Worm (Caenorhabditis elegans) whole organism, L3 larva: ENCODE measurements around the gene erfa-3.

ENCODE experiments used
- R02D3.7 ChIP-seq: fragments of 150-350 bp; optimal IDR thresholded peaks from 2 replicates; lab custom pipeline; 2014; ENCODE audit warnings: missing biosample characterization, missing genetic modification characterization
- aly-2 ChIP-seq: fragments of 150-350 bp; optimal IDR thresholded peaks from 2 replicates; lab custom pipeline; 2014; ENCODE audit warnings: missing biosample characterization, missing genetic modification characterization
- ama-1 ChIP-seq: fragments of 150-350 bp; optimal IDR thresholded peaks from 2 replicates; lab custom pipeline; 2018
- ceh-16 ChIP-seq: sonication (generic microtip); optimal IDR thresholded peaks from 2 replicates; lab custom pipeline; 2017; ENCODE audit warnings: missing biosample characterization, missing genetic modification characterization
- ceh-28 ChIP-seq: fragments of 150-350 bp; optimal IDR thresholded peaks from 2 replicates; lab custom pipeline; 2014; ENCODE audit warnings: missing biosample characterization, missing genetic modification reagents, missing genetic modification characterization
- ceh-82 ChIP-seq: fragments of 150-350 bp; optimal IDR thresholded peaks from 2 replicates; lab custom pipeline; 2014; ENCODE audit warnings: missing biosample characterization, missing genetic modification characterization
- ceh-9 ChIP-seq: sonication (generic microtip); optimal IDR thresholded peaks from 2 replicates; lab custom pipeline; 2018; ENCODE audit warnings: missing biosample characterization, missing genetic modification characterization
- daf-12 ChIP-seq: fragments of 150-350 bp; optimal IDR thresholded peaks from 2 replicates; lab custom pipeline; 2014; ENCODE audit warnings: missing biosample characterization, missing genetic modification reagents, missing genetic modification characterization
- egl-27 ChIP-seq: sonication (generic microtip); optimal IDR thresholded peaks from 4 replicates; lab custom pipeline; 2017; ENCODE audit warnings: missing biosample characterization, missing genetic modification reagents, missing genetic modification characterization
- egl-5 ChIP-seq: fragments of 150-350 bp; optimal IDR thresholded peaks from 2 replicates; lab custom pipeline; 2017; ENCODE audit warnings: missing biosample characterization, missing genetic modification reagents, missing genetic modification characterization, inconsistent platforms
- elt-1 ChIP-seq: fragments of 150-350 bp; optimal IDR thresholded peaks from 2 replicates; lab custom pipeline; 2014; ENCODE audit warnings: missing biosample characterization, missing genetic modification characterization
- elt-2 ChIP-seq: sonication (generic microtip); optimal IDR thresholded peaks from 2 replicates; lab custom pipeline; 2016; ENCODE audit warnings: missing genetic modification reagents, mild to moderate bottlenecking, missing genetic modification characterization, missing compliant biosample characterization
- elt-3 ChIP-seq, 3 experiments: fragments of 150-350 bp in 1 of 3; sonication (generic microtip) in 2 of 3; optimal IDR thresholded peaks; 2 replicates in 2 of 3; 4 replicates in 1 of 3; lab custom pipeline; 2014 to 2017; ENCODE audit warnings: missing biosample characterization in 3 of 3, missing genetic modification characterization in 3 of 3
- eor-1 ChIP-seq, 2 experiments: fragments of 150-350 bp; optimal IDR thresholded peaks; 2 replicates each; lab custom pipeline; 2014 to 2018; ENCODE audit warnings: missing biosample characterization in 2 of 2, missing genetic modification characterization in 2 of 2
- fkh-10 ChIP-seq: sonication (generic microtip); optimal IDR thresholded peaks from 2 replicates; lab custom pipeline; 2017; ENCODE audit warnings: missing biosample characterization, missing genetic modification reagents, missing genetic modification characterization
- fos-1 ChIP-seq: fragments of 150-350 bp; optimal IDR thresholded peaks from 2 replicates; lab custom pipeline; 2014; ENCODE audit warnings: missing biosample characterization, missing genetic modification characterization
- hmg-11 ChIP-seq: sonication (generic microtip); optimal IDR thresholded peaks from 2 replicates; lab custom pipeline; 2016; ENCODE audit warnings: missing genetic modification characterization, missing compliant biosample characterization
- jun-1 ChIP-seq: fragments of 150-350 bp; optimal IDR thresholded peaks from 2 replicates; lab custom pipeline; 2014; ENCODE audit warnings: missing biosample characterization, missing genetic modification reagents, missing genetic modification characterization
- lin-15B ChIP-seq: fragments of 150-350 bp; optimal IDR thresholded peaks from 2 replicates; lab custom pipeline; 2014; ENCODE audit warnings: missing biosample characterization, missing genetic modification characterization
- lin-39 ChIP-seq: fragments of 150-350 bp; optimal IDR thresholded peaks from 2 replicates; lab custom pipeline; 2018; ENCODE audit warnings: missing biosample characterization, missing genetic modification reagents, missing genetic modification characterization
- lsy-12 ChIP-seq: sonication (generic microtip); optimal IDR thresholded peaks from 2 replicates; lab custom pipeline; 2016; ENCODE audit warnings: mild to moderate bottlenecking, missing genetic modification characterization, missing compliant biosample characterization
- mdl-1 ChIP-seq: fragments of 150-350 bp; optimal IDR thresholded peaks from 2 replicates; lab custom pipeline; 2014; ENCODE audit warnings: missing biosample characterization, missing genetic modification characterization
- mml-1 ChIP-seq: fragments of 150-350 bp; sonication (generic microtip); optimal IDR thresholded peaks from 3 replicates; lab custom pipeline; 2014; ENCODE audit warnings: missing biosample characterization, missing genetic modification characterization
- nfya-1 ChIP-seq: sonication (generic microtip); optimal IDR thresholded peaks from 2 replicates; lab custom pipeline; 2017; ENCODE audit warnings: missing genetic modification characterization, mild to moderate bottlenecking, missing compliant biosample characterization, antibody characterized with exemption, moderate library complexity; ENCODE audit not compliant: insufficient read depth
- nhr-11 ChIP-seq: fragments of 150-350 bp; optimal IDR thresholded peaks from 2 replicates; lab custom pipeline; 2014; ENCODE audit warnings: missing biosample characterization, missing genetic modification characterization
- nhr-23 ChIP-seq: fragments of 150-350 bp; optimal IDR thresholded peaks from 2 replicates; lab custom pipeline; 2014; ENCODE audit warnings: missing biosample characterization, missing genetic modification reagents, missing genetic modification characterization
- nhr-237 ChIP-seq: fragments of 150-350 bp; optimal IDR thresholded peaks from 2 replicates; lab custom pipeline; 2014; ENCODE audit warnings: missing biosample characterization, missing genetic modification characterization
- nhr-25 ChIP-seq: sonication (generic microtip); optimal IDR thresholded peaks from 2 replicates; lab custom pipeline; 2017; ENCODE audit warnings: missing biosample characterization, missing genetic modification characterization
- nhr-28 ChIP-seq: fragments of 150-350 bp; optimal IDR thresholded peaks from 2 replicates; lab custom pipeline; 2014; ENCODE audit warnings: missing biosample characterization, missing genetic modification characterization
- nhr-43 ChIP-seq: sonication (generic microtip); optimal IDR thresholded peaks from 2 replicates; lab custom pipeline; 2016; ENCODE audit warnings: mild to moderate bottlenecking, missing genetic modification characterization, missing compliant biosample characterization; ENCODE audit not compliant: poor library complexity, severe bottlenecking
- nhr-76 ChIP-seq: fragments of 150-350 bp; sonication (generic microtip); optimal IDR thresholded peaks from 5 replicates; lab custom pipeline; 2014; ENCODE audit warnings: missing biosample characterization, missing genetic modification characterization
- nhr-77 ChIP-seq: fragments of 150-350 bp; optimal IDR thresholded peaks from 2 replicates; lab custom pipeline; 2014; ENCODE audit warnings: missing biosample characterization, missing genetic modification characterization
- pha-4 ChIP-seq: fragments of 150-350 bp; optimal IDR thresholded peaks from 2 replicates; lab custom pipeline; 2014; ENCODE audit warnings: missing biosample characterization, missing genetic modification reagents, missing genetic modification characterization
- pqm-1 ChIP-seq: fragments of 150-350 bp; optimal IDR thresholded peaks from 2 replicates; lab custom pipeline; 2017; ENCODE audit warnings: missing biosample characterization, missing genetic modification characterization, inconsistent platforms
- sea-2 ChIP-seq: fragments of 150-350 bp; sonication (generic microtip); optimal IDR thresholded peaks from 4 replicates; lab custom pipeline; 2014; ENCODE audit warnings: missing biosample characterization, missing genetic modification reagents, missing genetic modification characterization
- skn-1 ChIP-seq: fragments of 150-350 bp; optimal IDR thresholded peaks from 2 replicates; lab custom pipeline; 2014; ENCODE audit warnings: missing biosample characterization, missing genetic modification characterization
- snpc-4 ChIP-seq: fragments of 150-350 bp; optimal IDR thresholded peaks from 2 replicates; lab custom pipeline; 2014; ENCODE audit warnings: missing biosample characterization, missing genetic modification characterization
- tbx-2 ChIP-seq: sonication (generic microtip); optimal IDR thresholded peaks from 2 replicates; lab custom pipeline; 2016; ENCODE audit warnings: mild to moderate bottlenecking, missing genetic modification characterization, missing compliant biosample characterization
- unc-39 ChIP-seq: sonication (generic microtip); optimal IDR thresholded peaks from 4 replicates; lab custom pipeline; 2017; ENCODE audit warnings: missing biosample characterization, missing genetic modification characterization
- unc-62 ChIP-seq: fragments of 150-350 bp; sonication (generic microtip); optimal IDR thresholded peaks from 4 replicates; lab custom pipeline; 2014; ENCODE audit warnings: missing biosample characterization, missing genetic modification reagents, missing genetic modification characterization
- zag-1 ChIP-seq: fragments of 150-350 bp; optimal IDR thresholded peaks from 2 replicates; lab custom pipeline; 2014; ENCODE audit warnings: missing biosample characterization, missing genetic modification characterization
- ztf-11 ChIP-seq: fragments of 150-350 bp; optimal IDR thresholded peaks from 2 replicates; lab custom pipeline; 2014; ENCODE audit warnings: missing biosample characterization, missing genetic modification characterization
- ztf-4 ChIP-seq: fragments of 150-350 bp; optimal IDR thresholded peaks from 2 replicates; lab custom pipeline; 2014; ENCODE audit warnings: missing biosample characterization, missing genetic modification characterization

erfa-3 gene

ce11 chrV:11080345-11081102, 32.4 kb downstream of the erfa-3 start, which contains the start of gene act-1:
TSS of gene act-1 (plus strand) at chrV:11081052.
- TF ChIP-seq ceh-28 (tag; lab: Kevin White, UChicago) (no peak), nhr-25 (tag; lab: Kevin White, UChicago) (no peak), nhr-11 (tag; lab: Kevin White, UChicago) (peak; percentile 65), pha-4 (peak; percentile 44), snpc-4 (tag; lab: Kevin White, UChicago) (no peak), daf-12 (no peak), ceh-9 (tag; lab: Kevin White, UChicago) (no peak), zag-1 (tag; lab: Kevin White, UChicago) (no peak), nhr-76 (tag; lab: Kevin White, UChicago) (no peak), unc-39 (tag; lab: Kevin White, UChicago) (no peak), elt-2 (peak; percentile 89), lsy-12 (no peak), tbx-2 (tag; lab: Kevin White, UChicago) (no peak), ama-1 (lab: Kevin White, UChicago) (peak; percentile 6), nhr-43 (no peak), mml-1 (no peak), nhr-77 (tag; lab: Kevin White, UChicago) (no peak), hmg-11 (tag; lab: Kevin White, UChicago) (peak; percentile 31), elt-1 (tag; lab: Kevin White, UChicago) (no peak), nhr-28 (tag; lab: Kevin White, UChicago) (no peak), ceh-82 (tag; lab: Kevin White, UChicago) (no peak), egl-27 (tag; lab: Kevin White, UChicago) (no peak), fos-1 (tag; lab: Kevin White, UChicago) (peak; percentile 32), R02D3.7 (tag; lab: Kevin White, UChicago) (no peak), ztf-11 (no peak), egl-5 (tag; lab: Kevin White, UChicago) (no peak), lin-15B (no peak), nhr-23 (tag; lab: Kevin White, UChicago) (no peak), sea-2 (GFP tag; lab: Kevin White, UChicago) (no peak), pqm-1 (tag; lab: Kevin White, UChicago) (peak; percentile 78), aly-2 (tag; lab: Kevin White, UChicago) (no peak), nhr-237 (tag; lab: Kevin White, UChicago) (no peak), mdl-1 (tag; lab: Kevin White, UChicago) (no peak), nfya-1 (tag; lab: Kevin White, UChicago) (peak; percentile 80), ztf-4 (tag; lab: Kevin White, UChicago) (no peak), skn-1 (tag; lab: Kevin White, UChicago) (no peak), jun-1 (tag; lab: Kevin White, UChicago) (peak; percentile 40)
- TF ChIP-seq, all 47 proteins: peak for 9

- TF ChIP-seq ceh-28 (tag; lab: Kevin White, UChicago) (no peak), egl-27 (tag; lab: Kevin White, UChicago) (no peak), pha-4 (no peak), lin-39 (tag; lab: Kevin White, UChicago) (no peak), ceh-82 (tag; lab: Kevin White, UChicago) (no peak), jun-1 (tag; lab: Kevin White, UChicago) (no peak)
These were observed 34.0 kb downstream of the erfa-3 start for ce11 chrV:11078874-11079273.

ce11 chrV:11078104-11078724, 34.7 kb downstream of the erfa-3 start, which contains the start of gene act-2:
TSS of gene act-2 (minus strand) at chrV:11078154.
- TF ChIP-seq pqm-1 (tag; lab: Kevin White, UChicago) (no peak), ceh-16 (tag; lab: Kevin White, UChicago) (no peak), skn-1 (tag; lab: Kevin White, UChicago) (peak; percentile 23), ama-1 (lab: Kevin White, UChicago) (peak; percentile 22), lin-15B (peak; percentile 78), nfya-1 (tag; lab: Kevin White, UChicago) (peak; percentile 88), nhr-23 (tag; lab: Kevin White, UChicago) (peak; percentile 78), nhr-25 (tag; lab: Kevin White, UChicago) (peak; percentile 95), eor-1 (tag; optimal IDR thresholded peaks at IDR 0.05; lab: Kevin White, UChicago) (no peak), nhr-11 (tag; lab: Kevin White, UChicago) (no peak), R02D3.7 (tag; lab: Kevin White, UChicago) (peak; percentile 9), fkh-10 (GFP tag; lab: Kevin White, UChicago) (peak; percentile 58), ceh-28 (tag; lab: Kevin White, UChicago) (peak; percentile 9), jun-1 (tag; lab: Kevin White, UChicago) (peak; percentile 82), daf-12 (no peak), hmg-11 (tag; lab: Kevin White, UChicago) (peak; percentile 36), fos-1 (tag; lab: Kevin White, UChicago) (peak; percentile 88), elt-2 (peak; percentile 76), unc-62 (no peak), nhr-76 (tag; lab: Kevin White, UChicago) (no peak), elt-1 (tag; lab: Kevin White, UChicago) (peak; percentile 20), elt-3 (tag; optimal IDR thresholded peaks at IDR 0.05; lab: Kevin White, UChicago) (peak in 1 of 3 experiments; percentile 32), lin-39 (tag; lab: Kevin White, UChicago) (peak; percentile 74), lsy-12 (no peak), ceh-9 (tag; lab: Kevin White, UChicago) (no peak), egl-5 (tag; lab: Kevin White, UChicago) (no peak), snpc-4 (tag; lab: Kevin White, UChicago) (peak; percentile 73), pha-4 (peak; percentile 75), ztf-4 (tag; lab: Kevin White, UChicago) (no peak), zag-1 (tag; lab: Kevin White, UChicago) (no peak)
